Worm (Caenorhabditis elegans) whole organism, L4/young adult: ENCODE data around the gene T04A6.2.

Source experiments
- dao-5 ChIP-seq: sonication (generic microtip); optimal IDR thresholded peaks from 2 replicates; lab custom pipeline; 2016; ENCODE audit warnings: missing genotype, missing genetic modification characterization, moderate library complexity, missing compliant biosample characterization
- him-1 ChIP-seq: sonication (generic microtip); optimal IDR thresholded peaks from 2 replicates; lab custom pipeline; 2016; ENCODE audit warnings: missing genotype, missing genetic modification reagents, missing genetic modification characterization, missing compliant biosample characterization

ce11 chrIII:7621355-7621754 lies 6.7 kb downstream of the T04A6.2 start:
- TF ChIP-seq him-1 (tag; lab: Kevin White, UChicago) (no peak), dao-5 (no peak)
